Fruit fly (Drosophila melanogaster): ENCODE measurements around the gene CYLD.

Gene CYLD

dm6 chr2L:10310614-10311382 lies 11.2 kb upstream of the CYLD start, which contains the start of gene Cdk5alpha (continued):
- TF ChIP-seq stc (GFP tag; IDR thresholded peaks at IDR 0.05) (no peak), CG1647 (GFP tag; optimal IDR thresholded peaks at IDR 0.05) (no peak), eyg (GFP tag; optimal IDR thresholded peaks at IDR 0.05) (no peak), amos (GFP tag; IDR thresholded peaks at IDR 0.05; ENCODE audit: partially characterized antibody) (no peak), CG7372 (GFP tag; IDR thresholded peaks at IDR 0.05) (no peak), CG4707 (GFP tag; optimal IDR thresholded peaks at IDR 0.05) (no peak), Poxn (GFP tag; IDR thresholded peaks at IDR 0.05) (no peak), Dp (GFP tag; optimal IDR thresholded peaks at IDR 0.05) (no peak), CG14441 (GFP tag; IDR thresholded peaks at IDR 0.05) (no peak), CG6175 (GFP tag; IDR thresholded peaks at IDR 0.05) (no peak), pan (optimal IDR thresholded peaks at IDR 0.05) (no peak), pan (GFP tag; optimal IDR thresholded peaks at IDR 0.05 in 1 of 2, IDR thresholded peaks at IDR 0.05 in 1 of 2) (no peak), CG10366 (GFP tag; IDR thresholded peaks at IDR 0.05) (no peak), bcd (GFP tag; optimal IDR thresholded peaks at IDR 0.05) (no peak), CG31441 (GFP tag; IDR thresholded peaks at IDR 0.05) (no peak), maf-S (GFP tag; optimal IDR thresholded peaks at IDR 0.05) (no peak), CG10274 (GFP tag; optimal IDR thresholded peaks at IDR 0.05) (no peak), pzg (GFP tag; optimal IDR thresholded peaks at IDR 0.05) (peak; percentile 18)

dm6 chr2L:10306518-10307260 lies 7.0 kb upstream of the CYLD start, which contains the start of the genes CG5390 and CG4968:
CG5390 (minus strand) TSS chr2L:10306594.
CG4968 (plus strand) TSS chr2L:10306922.
- peak; percentile 66 for TF ChIP-seq nmo (GFP tag; optimal IDR thresholded peaks at IDR 0.05)
- peak; percentile 50 for TF ChIP-seq Max (GFP tag; optimal IDR thresholded peaks at IDR 0.05)
- peak; percentile 64 for TF ChIP-seq gcm (GFP tag; optimal IDR thresholded peaks at IDR 0.05)
- no peak for TF ChIP-seq tap (tag; optimal IDR thresholded peaks at IDR 0.05)
- no peak for TF ChIP-seq wor (GFP tag; IDR thresholded peaks at IDR 0.05)
- no peak for TF ChIP-seq hkb (optimal IDR thresholded peaks at IDR 0.05)
- TF ChIP-seq hkb (GFP tag; IDR thresholded peaks at IDR 0.05): peak; percentile 65
- peak; percentile 50 for TF ChIP-seq CG18476 (GFP tag; optimal IDR thresholded peaks at IDR 0.05)
- TF ChIP-seq Oli (tag; optimal IDR thresholded peaks at IDR 0.05): peak; percentile 53
- peak; percentile 70 for TF ChIP-seq NFAT (GFP tag; IDR thresholded peaks at IDR 0.05)
- no peak for TF ChIP-seq CG16863 (GFP tag; optimal IDR thresholded peaks at IDR 0.05)
- no peak for TF ChIP-seq CG1647 (GFP tag; optimal IDR thresholded peaks at IDR 0.05)
- no peak for TF ChIP-seq CG6272 (GFP tag; IDR thresholded peaks at IDR 0.05)
- TF ChIP-seq CG9215 (GFP tag; IDR thresholded peaks at IDR 0.05): no peak
- no peak for TF ChIP-seq pb (GFP tag; optimal IDR thresholded peaks at IDR 0.05)
- TF ChIP-seq CG1603 (tag; optimal IDR thresholded peaks at IDR 0.05): peak; percentile 71
- TF ChIP-seq Mes4 (GFP tag; optimal IDR thresholded peaks at IDR 0.05): no peak
- no peak for TF ChIP-seq Trl (optimal IDR thresholded peaks at IDR 0.05)
- TF ChIP-seq Trl (GFP tag; optimal IDR thresholded peaks at IDR 0.05): no peak
- no peak for TF ChIP-seq toy (GFP tag; IDR thresholded peaks at IDR 0.05)
- TF ChIP-seq CG12942 (GFP tag; optimal IDR thresholded peaks at IDR 0.05): peak; percentile 52
- peak; percentile 45; the same call in 1 of the 3 replicates for TF ChIP-seq H15 (GFP tag; IDR thresholded peaks at IDR 0.05)
- no peak for TF ChIP-seq CG11504 (tag; optimal IDR thresholded peaks at IDR 0.05)
- TF ChIP-seq B-H1 (GFP tag; IDR thresholded peaks at IDR 0.05): peak; percentile 34; the same call in 1 of the 3 replicates
- TF ChIP-seq gem (tag; optimal IDR thresholded peaks at IDR 0.05): peak; percentile 87
- TF ChIP-seq Bgb (GFP tag; IDR thresholded peaks at IDR 0.05; ENCODE audit: partially characterized antibody): peak; percentile 31; the same call in 1 of the 2 replicates
- no peak; the same call in 2 of the 3 replicates for TF ChIP-seq Mrtf (GFP tag; IDR thresholded peaks at IDR 0.05)
- TF ChIP-seq CG7372 (GFP tag; IDR thresholded peaks at IDR 0.05): peak; percentile 66
- TF ChIP-seq Dref (GFP tag; IDR thresholded peaks at IDR 0.05): peak; percentile 86
- TF ChIP-seq CG10959 (GFP tag; IDR thresholded peaks at IDR 0.05): no peak
- TF ChIP-seq CG10267 (tag; optimal IDR thresholded peaks at IDR 0.05): peak; percentile 75
- peak; percentile 63 for TF ChIP-seq Ada2b (GFP tag; IDR thresholded peaks at IDR 0.05)
- no peak for TF ChIP-seq vnd (GFP tag; IDR thresholded peaks at IDR 0.05; ENCODE audit: partially characterized antibody)
